Fruit fly (Drosophila melanogaster) whole organism, embryonic: ENCODE data around the gene CG34348.
A peak's percentile ranks its signal among the peaks of the same experiment; 100 is the strongest.

Experiments used
- Atf-2 ChIP-seq: fragments of 200-800 bp; sonication (Bioruptor generic); optimal IDR thresholded peaks from 2 replicates; lab custom pipeline; 2016; ENCODE audit warnings: missing biosample characterization, missing genetic modification characterization
- Awh ChIP-seq: fragments of 200-800 bp; sonication (Bioruptor generic); IDR thresholded peaks from 2 replicates; pipeline ENCODE4, ENCODE4 v1.3.6; 2022; ENCODE audit warnings: missing biosample characterization, missing genetic modification characterization
- Bgb ChIP-seq: fragments of 200-800 bp; sonication (Bioruptor generic); IDR thresholded peaks from 2 replicates; pipeline ENCODE4 v1.3.6; 2022; ENCODE audit warnings: missing biosample characterization, missing genetic modification characterization; ENCODE audit not compliant: partially characterized antibody
- CG10147 ChIP-seq: fragments of 200-800 bp; sonication (Bioruptor generic); optimal IDR thresholded peaks from 2 replicates; lab custom pipeline; 2019; ENCODE audit warnings: missing biosample characterization, mild to moderate bottlenecking, missing genetic modification characterization, moderate library complexity
- CG10431 ChIP-seq: fragments of 200-800 bp; sonication (Bioruptor generic); optimal IDR thresholded peaks from 3 replicates; lab custom pipeline; 2018; ENCODE audit warnings: missing biosample characterization, mild to moderate bottlenecking, missing genetic modification characterization
- CG12071 ChIP-seq: fragments of 200-800 bp; sonication (Bioruptor generic); optimal IDR thresholded peaks from 3 replicates; lab custom pipeline; 2018; ENCODE audit warnings: missing biosample characterization, mild to moderate bottlenecking, missing genetic modification characterization
- CG12659 ChIP-seq: fragments of 200-800 bp; sonication (Bioruptor generic); optimal IDR thresholded peaks from 3 replicates; lab custom pipeline; 2017; ENCODE audit warnings: mild to moderate bottlenecking, missing biosample characterization, missing genetic modification reagents, missing genetic modification characterization
- CG12769 ChIP-seq: fragments of 200-800 bp; sonication (Bioruptor generic); optimal IDR thresholded peaks from 2 replicates; lab custom pipeline; 2019; ENCODE audit warnings: missing biosample characterization, mild to moderate bottlenecking, missing genetic modification characterization, moderate library complexity
- CG15479 ChIP-seq: fragments of 200-800 bp; sonication (Bioruptor generic); optimal IDR thresholded peaks from 3 replicates; lab custom pipeline; 2019; ENCODE audit warnings: missing biosample characterization, mild to moderate bottlenecking, missing genetic modification characterization, moderate library complexity
- CG16863 ChIP-seq: fragments of 200-800 bp; sonication (Bioruptor generic); optimal IDR thresholded peaks from 3 replicates; lab custom pipeline; 2016; ENCODE audit warnings: missing biosample characterization, missing genetic modification characterization
- CG18011 ChIP-seq: fragments of 200-800 bp; sonication (Bioruptor generic); optimal IDR thresholded peaks from 2 replicates; lab custom pipeline; 2017; ENCODE audit warnings: missing biosample characterization, missing genetic modification characterization, mild to moderate bottlenecking, moderate library complexity, missing genotype
- CG1832 ChIP-seq: fragments of 200-800 bp; sonication (Bioruptor generic); optimal IDR thresholded peaks from 2 replicates; lab custom pipeline; 2017; ENCODE audit warnings: missing biosample characterization, mild to moderate bottlenecking, missing genetic modification characterization, inconsistent platforms
- CG18599 ChIP-seq: fragments of 200-800 bp; sonication (Bioruptor generic); optimal IDR thresholded peaks from 3 replicates; lab custom pipeline; 2017; ENCODE audit warnings: missing biosample characterization, missing genetic modification characterization, mild to moderate bottlenecking, moderate library complexity, missing genetic modification reagents
- CG2875 ChIP-seq: fragments of 200-800 bp; sonication (Bioruptor generic); optimal IDR thresholded peaks from 2 replicates; lab custom pipeline; 2017; ENCODE audit warnings: missing biosample characterization, mild to moderate bottlenecking, missing genetic modification characterization, missing genetic modification reagents
- CG3726 ChIP-seq: fragments of 200-800 bp; sonication (Bioruptor generic); IDR thresholded peaks from 3 replicates; pipeline ENCODE4, ENCODE4 v1.3.6; 2022; ENCODE audit warnings: missing biosample characterization, missing genetic modification characterization
- CG3995 ChIP-seq: fragments of 200-800 bp; sonication (Bioruptor generic); optimal IDR thresholded peaks from 3 replicates; lab custom pipeline; 2016; ENCODE audit warnings: missing biosample characterization, missing genetic modification characterization
- CG42726 ChIP-seq: fragments of 200-800 bp; sonication (Bioruptor generic); IDR thresholded peaks from 2 replicates; pipeline ENCODE4 v1.3.6; 2022; ENCODE audit warnings: missing biosample characterization, missing genetic modification characterization; ENCODE audit not compliant: partially characterized antibody
- CG4617 ChIP-seq: fragments of 200-800 bp; sonication (Bioruptor generic); optimal IDR thresholded peaks from 3 replicates; lab custom pipeline; 2016; ENCODE audit warnings: missing biosample characterization, missing genetic modification characterization, borderline replicate concordance
- CG4730 ChIP-seq: fragments of 200-800 bp; sonication (Bioruptor generic); IDR thresholded peaks from 2 replicates; pipeline ENCODE4 v1.3.6; 2022; ENCODE audit warnings: missing biosample characterization, missing genetic modification characterization
- CG4854 ChIP-seq: fragments of 200-800 bp; sonication (Bioruptor generic); optimal IDR thresholded peaks from 2 replicates; lab custom pipeline; 2016; ENCODE audit warnings: missing biosample characterization, missing genetic modification characterization, inconsistent platforms
- CG5245 ChIP-seq: fragments of 200-800 bp; sonication (Bioruptor generic); optimal IDR thresholded peaks from 3 replicates; lab custom pipeline; 2016; ENCODE audit warnings: missing biosample characterization, missing genetic modification characterization
- CG6813 ChIP-seq: fragments of 200-800 bp; sonication (Bioruptor generic); optimal IDR thresholded peaks from 2 replicates; lab custom pipeline; 2017; ENCODE audit warnings: missing biosample characterization, missing genetic modification characterization, mild to moderate bottlenecking, moderate library complexity, missing genetic modification reagents
- CG7372 ChIP-seq: fragments of 200-800 bp; sonication (Bioruptor generic); IDR thresholded peaks from 2 replicates; pipeline ENCODE4 v1.3.6; 2022; ENCODE audit warnings: missing biosample characterization, missing genetic modification characterization
- CG9215 ChIP-seq: fragments of 200-800 bp; sonication (Bioruptor generic); IDR thresholded peaks from 2 replicates; pipeline ENCODE4 v1.3.6; 2022; ENCODE audit warnings: missing biosample characterization, missing genetic modification characterization
- D ChIP-seq, 2 experiments: fragments of 200-800 bp in 1 of 2; fragments of >200 bp in 1 of 2; sonication (Bioruptor generic) in 1 of 2; optimal IDR thresholded peaks; 2 replicates in 1 of 2; 3 replicates in 1 of 2; lab custom pipeline; 2017; ENCODE audit warnings: mild to moderate bottlenecking in 1 of 2, missing biosample characterization in 1 of 2, missing genetic modification characterization in 1 of 2, missing genetic modification reagents in 1 of 2
- Dad ChIP-seq: fragments of 200-800 bp; sonication (Bioruptor generic); optimal IDR thresholded peaks from 3 replicates; lab custom pipeline; 2016; ENCODE audit warnings: missing biosample characterization, missing genetic modification characterization
- Dip3 ChIP-seq: fragments of 200-800 bp; sonication (Bioruptor generic); optimal IDR thresholded peaks from 3 replicates; lab custom pipeline; 2016; ENCODE audit warnings: missing biosample characterization, missing genetic modification characterization
- Drgx ChIP-seq: fragments of 200-800 bp; sonication (Bioruptor generic); IDR thresholded peaks from 2 replicates; pipeline ENCODE4 v1.3.6; 2022; ENCODE audit warnings: missing biosample characterization, missing genetic modification characterization
- ERR ChIP-seq: fragments of 200-800 bp; sonication (Bioruptor generic); optimal IDR thresholded peaks from 2 replicates; lab custom pipeline; 2016; ENCODE audit warnings: missing biosample characterization, missing genetic modification characterization
- Scr ChIP-seq: fragments of 200-800 bp; sonication (Bioruptor generic); IDR thresholded peaks from 2 replicates; pipeline ENCODE4 v1.3.6; 2022; ENCODE audit warnings: missing biosample characterization, missing genetic modification characterization; ENCODE audit not compliant: partially characterized antibody
- Side ChIP-seq: fragments of 200-800 bp; sonication (Bioruptor generic); optimal IDR thresholded peaks from 2 replicates; lab custom pipeline; 2016; ENCODE audit warnings: missing biosample characterization, missing genetic modification characterization
- Six4 ChIP-seq: fragments of 200-800 bp; sonication (Bioruptor generic); optimal IDR thresholded peaks from 2 replicates; lab custom pipeline; 2016; ENCODE audit warnings: missing biosample characterization, missing genetic modification characterization
- Usf ChIP-seq: fragments of 200-800 bp; sonication (Bioruptor generic); optimal IDR thresholded peaks from 2 replicates; lab custom pipeline; 2017; ENCODE audit warnings: missing genotype, missing biosample characterization, missing genetic modification characterization
- YL-1 ChIP-seq: fragments of 200-800 bp; sonication (Bioruptor generic); optimal IDR thresholded peaks from 3 replicates; lab custom pipeline; 2017; ENCODE audit warnings: missing biosample characterization, mild to moderate bottlenecking, missing genetic modification characterization
- abd-A ChIP-seq: fragments of 200-800 bp; sonication (Bioruptor generic); optimal IDR thresholded peaks from 3 replicates; lab custom pipeline; 2019; ENCODE audit warnings: missing biosample characterization, mild to moderate bottlenecking, missing genetic modification characterization, moderate library complexity
- ara ChIP-seq: fragments of 200-800 bp; sonication (Bioruptor generic); IDR thresholded peaks from 2 replicates; pipeline ENCODE4 v1.3.6; 2022; ENCODE audit warnings: missing biosample characterization, missing genetic modification characterization
- bowl ChIP-seq: fragments of 200-800 bp; sonication (Bioruptor generic); IDR thresholded peaks from 2 replicates; pipeline ENCODE4 v1.3.6; 2022; ENCODE audit warnings: missing biosample characterization, missing genetic modification characterization
- cato ChIP-seq: fragments of 200-800 bp; sonication (Bioruptor generic); optimal IDR thresholded peaks from 2 replicates; lab custom pipeline; 2016; ENCODE audit warnings: missing biosample characterization, missing genetic modification characterization, borderline replicate concordance
- eyg ChIP-seq: fragments of 200-800 bp; sonication (Bioruptor generic); optimal IDR thresholded peaks from 3 replicates; lab custom pipeline; 2016; ENCODE audit warnings: missing biosample characterization, missing genetic modification characterization
- fd64A ChIP-seq: fragments of 200-800 bp; sonication (Bioruptor generic); optimal IDR thresholded peaks from 3 replicates; lab custom pipeline; 2018; ENCODE audit warnings: missing biosample characterization, mild to moderate bottlenecking, missing genetic modification characterization
- gem ChIP-seq: fragments of 200-800 bp; sonication (Bioruptor generic); optimal IDR thresholded peaks from 2 replicates; lab custom pipeline; 2019; ENCODE audit warnings: missing biosample characterization, mild to moderate bottlenecking, missing genetic modification characterization, moderate library complexity
- gro ChIP-seq: fragments of 200-800 bp; sonication (Bioruptor generic); optimal IDR thresholded peaks from 2 replicates; lab custom pipeline; 2016; ENCODE audit warnings: missing biosample characterization, missing genetic modification characterization
- inv ChIP-seq: fragments of 200-800 bp; sonication (Bioruptor generic); IDR thresholded peaks from 2 replicates; pipeline ENCODE4 v1.3.6; 2022; ENCODE audit warnings: missing biosample characterization, missing genetic modification characterization; ENCODE audit not compliant: partially characterized antibody
- nerfin-2 ChIP-seq: fragments of 200-800 bp; sonication (Bioruptor generic); IDR thresholded peaks from 2 replicates; pipeline ENCODE4 v1.3.6; 2022; ENCODE audit warnings: missing biosample characterization, missing genetic modification characterization; ENCODE audit not compliant: partially characterized antibody
- pfk ChIP-seq: fragments of 200-800 bp; sonication (Bioruptor generic); optimal IDR thresholded peaks from 2 replicates; lab custom pipeline; 2018; ENCODE audit warnings: missing biosample characterization, mild to moderate bottlenecking, missing genetic modification characterization, moderate library complexity
- pzg ChIP-seq: fragments of 200-800 bp; sonication (Bioruptor generic); optimal IDR thresholded peaks from 3 replicates; lab custom pipeline; 2018; ENCODE audit warnings: missing biosample characterization, mild to moderate bottlenecking, missing genetic modification characterization, moderate library complexity
- rib ChIP-seq: fragments of 200-800 bp; sonication (Bioruptor generic); IDR thresholded peaks from 2 replicates; pipeline ENCODE4 v1.3.6; 2022; ENCODE audit warnings: missing biosample characterization, missing genetic modification characterization
- sisA ChIP-seq: fragments of 200-800 bp; sonication (Bioruptor generic); IDR thresholded peaks from 2 replicates; pipeline ENCODE4 v1.3.6; 2022; ENCODE audit warnings: missing biosample characterization, missing genetic modification characterization
- trh ChIP-seq: fragments of 200-800 bp; sonication (Bioruptor generic); optimal IDR thresholded peaks from 2 replicates; lab custom pipeline; 2016; ENCODE audit warnings: missing biosample characterization, missing genetic modification characterization

Gene CG34348

dm6 chrX:11379139-11379538 lies 39.5 kb downstream of the CG34348 start (continued):
- no peak for TF ChIP-seq pfk (GFP tag; lab: Kevin White, UChicago)
- no peak for TF ChIP-seq Six4 (GFP tag; lab: Kevin White, UChicago)
- peak; percentile 43 for TF ChIP-seq CG10147 (GFP tag; lab: Kevin White, UChicago)
- TF ChIP-seq CG16863 (GFP tag; lab: Kevin White, UChicago): no peak
- peak; percentile 55 for TF ChIP-seq gem (tag; lab: Kevin White, UChicago)
- no peak for TF ChIP-seq YL-1 (GFP tag; lab: Kevin White, UChicago)
- TF ChIP-seq CG15479 (GFP tag; lab: Kevin White, UChicago): no peak
- no peak for TF ChIP-seq CG12659
- no peak for TF ChIP-seq cato (GFP tag; lab: Kevin White, UChicago)
- peak; percentile 19 for TF ChIP-seq CG6813
- TF ChIP-seq inv: no peak
- no peak for TF ChIP-seq Dad (GFP tag; lab: Kevin White, UChicago)
- no peak for TF ChIP-seq CG1832 (GFP tag; lab: Kevin White, UChicago)
- no peak for TF ChIP-seq Usf (GFP tag; lab: Kevin White, UChicago)
- no peak for TF ChIP-seq CG3726
- peak; percentile 46; the same call in 1 of the 2 replicates for TF ChIP-seq CG7372
- TF ChIP-seq Awh (GFP tag; lab: Robert Waterston, UW): 0 out of 2 replicates have a peak, but pooled peaks have one; percentile 24
- TF ChIP-seq CG9215: peak; percentile 15; the same call in 1 of the 2 replicates
- TF ChIP-seq CG4854 (GFP tag; lab: Kevin White, UChicago): no peak
- TF ChIP-seq CG18599 (GFP tag; lab: Kevin White, UChicago): peak; percentile 72
- TF ChIP-seq sisA: peak; percentile 32; the same call in 1 of the 2 replicates
- peak; percentile 2 for TF ChIP-seq gro (GFP tag; lab: Kevin White, UChicago)
- no peak for TF ChIP-seq ERR (GFP tag; lab: Kevin White, UChicago)
- no peak for TF ChIP-seq rib (GFP tag; lab: Robert Waterston, UW)
- no peak for TF ChIP-seq D (optimal IDR thresholded peaks at IDR 0.05; lab: Kevin White, UChicago)
- TF ChIP-seq D (GFP tag; optimal IDR thresholded peaks at IDR 0.05; lab: Kevin White, UChicago): no peak
- TF ChIP-seq CG4617 (GFP tag; lab: Kevin White, UChicago): no peak
- no peak for TF ChIP-seq eyg (GFP tag; lab: Kevin White, UChicago)
- TF ChIP-seq CG18011 (GFP tag; lab: Kevin White, UChicago): no peak
- no peak for TF ChIP-seq CG4730 (GFP tag; lab: Robert Waterston, UW)
- TF ChIP-seq CG12071: peak; percentile 39
- TF ChIP-seq Bgb (GFP tag; lab: Robert Waterston, UW): no peak
- no peak for TF ChIP-seq CG5245 (GFP tag; lab: Kevin White, UChicago)
- TF ChIP-seq ara (GFP tag; lab: Robert Waterston, UW): peak; percentile 42; the same call in 1 of the 2 replicates
- peak; percentile 23; the same call in 1 of the 2 replicates for TF ChIP-seq Drgx (GFP tag; lab: Robert Waterston, UW)
- no peak for TF ChIP-seq CG3995 (GFP tag; lab: Kevin White, UChicago)
- no peak for TF ChIP-seq Dip3 (GFP tag; lab: Kevin White, UChicago)
- no peak for TF ChIP-seq fd64A (GFP tag; lab: Kevin White, UChicago)
- no peak for TF ChIP-seq Scr
- peak; percentile 3 for TF ChIP-seq CG2875 (GFP tag; lab: Kevin White, UChicago)
- TF ChIP-seq Atf-2 (GFP tag; lab: Kevin White, UChicago): no peak
- no peak for TF ChIP-seq CG42726 (GFP tag; lab: Robert Waterston, UW)
- TF ChIP-seq CG12769 (tag; lab: Kevin White, UChicago): peak; percentile 80
- TF ChIP-seq trh (GFP tag; lab: Kevin White, UChicago): no peak
- no peak for TF ChIP-seq pzg
- no peak for TF ChIP-seq CG10431 (GFP tag; lab: Kevin White, UChicago)
- no peak for TF ChIP-seq nerfin-2 (GFP tag; lab: Robert Waterston, UW)
- TF ChIP-seq abd-A (tag; lab: Kevin White, UChicago): no peak
- TF ChIP-seq bowl: no peak
- TF ChIP-seq Side (GFP tag; lab: Kevin White, UChicago): no peak
